Fruit fly (Drosophila melanogaster): Measurements from ENCODE around the gene shv.

Gene shv

DNA sequence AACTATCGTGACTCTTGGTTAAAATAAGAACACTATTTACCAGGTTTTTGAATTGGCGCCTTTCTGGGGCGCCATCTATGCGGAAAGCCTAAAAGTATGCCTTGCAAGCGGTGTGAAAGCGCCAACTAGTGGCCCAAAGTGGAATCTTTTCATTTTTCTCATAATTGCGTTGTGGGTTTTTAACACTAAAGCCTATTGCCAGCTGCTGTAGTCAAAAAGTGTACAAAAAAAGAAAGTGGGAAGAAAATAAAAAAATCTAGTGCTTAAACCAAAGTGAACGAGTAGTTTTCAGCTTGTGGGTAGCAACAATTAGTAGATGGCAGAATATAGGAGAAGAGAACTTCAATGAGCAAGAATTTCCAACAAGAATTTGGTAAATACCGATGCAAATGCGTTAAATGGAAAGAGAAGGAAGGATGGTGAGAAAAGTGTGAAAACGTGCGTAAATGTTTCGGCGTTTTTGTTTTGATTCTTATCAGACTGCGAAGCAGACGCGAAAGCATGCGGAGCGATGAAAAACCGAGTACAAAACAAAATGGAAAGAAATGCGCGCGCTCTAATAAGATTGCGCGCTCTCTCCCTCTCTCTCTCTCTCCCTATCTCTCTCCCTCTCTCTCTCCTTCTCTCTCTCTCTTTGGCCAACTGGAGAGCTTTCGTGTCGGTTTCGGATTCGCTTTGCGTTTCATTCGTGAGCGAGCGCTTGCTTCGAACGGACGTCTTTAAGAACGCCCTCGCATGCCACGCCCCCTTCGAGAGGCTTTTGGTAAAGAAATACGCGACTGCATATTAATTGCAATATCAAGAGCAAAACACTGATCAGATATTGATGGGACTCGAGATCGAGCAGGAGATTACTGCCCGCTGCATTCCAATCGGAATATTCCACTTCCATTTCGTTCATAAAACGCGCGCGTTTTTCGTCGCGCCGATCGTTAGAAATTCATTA, 37.5 kb downstream of the shv start:
- TF ChIP-seq Lpt (GFP tag; optimal IDR thresholded peaks at IDR 0.05) = peak; percentile 69
- TF ChIP-seq Hr4 (GFP tag; optimal IDR thresholded peaks at IDR 0.05) = peak; percentile 31
- TF ChIP-seq pdm3 (GFP tag; optimal IDR thresholded peaks at IDR 0.05) = peak; percentile 30
- peak; percentile 79 for TF ChIP-seq cyc (GFP tag; optimal IDR thresholded peaks at IDR 0.05)
- no peak for TF ChIP-seq fd59A (GFP tag; optimal IDR thresholded peaks at IDR 0.05)
- TF ChIP-seq OdsH (GFP tag; optimal IDR thresholded peaks at IDR 0.05) = peak; percentile 7
- TF ChIP-seq CG16779 (tag; optimal IDR thresholded peaks at IDR 0.05) = peak; percentile 75
- TF ChIP-seq dac (GFP tag; optimal IDR thresholded peaks at IDR 0.05) = peak; percentile 4
- TF ChIP-seq CG3919 (GFP tag; optimal IDR thresholded peaks at IDR 0.05) = peak; percentile 74
- TF ChIP-seq Smox (GFP tag; optimal IDR thresholded peaks at IDR 0.05) = peak; percentile 49
- TF ChIP-seq vri (GFP tag; optimal IDR thresholded peaks at IDR 0.05) = peak; percentile 86
- TF ChIP-seq CG4318 (GFP tag; optimal IDR thresholded peaks at IDR 0.05) = no peak
- TF ChIP-seq salr (GFP tag; optimal IDR thresholded peaks at IDR 0.05) = peak; percentile 41 to 42
- peak; percentile 64; the same call in 2 of the 3 replicates for TF ChIP-seq CG8119 (GFP tag; IDR thresholded peaks at IDR 0.05)
- peak; percentile 60; the same call in 1 of the 2 replicates for TF ChIP-seq CG11294 (GFP tag; IDR thresholded peaks at IDR 0.05)
- peak; percentile 83 for TF ChIP-seq svp (GFP tag)
- peak; percentile 73 for TF ChIP-seq topi (GFP tag; optimal IDR thresholded peaks at IDR 0.05)
- no peak; the same call in 1 of the 2 replicates for TF ChIP-seq Gug (GFP tag; IDR thresholded peaks at IDR 0.05)
- peak; percentile 50 for TF ChIP-seq Ets96B (tag; optimal IDR thresholded peaks at IDR 0.05)
- peak; percentile 52 for TF ChIP-seq CG32006 (GFP tag; optimal IDR thresholded peaks at IDR 0.05)
- TF ChIP-seq dsx (GFP tag; optimal IDR thresholded peaks at IDR 0.05; ENCODE audit: poor library complexity, severe bottlenecking) = peak; percentile 37
- peak; percentile 39 for TF ChIP-seq CG10631 (GFP tag; optimal IDR thresholded peaks at IDR 0.05)
- TF ChIP-seq Hr39 (GFP tag; optimal IDR thresholded peaks at IDR 0.05) = peak; percentile 74
- peak; percentile 30 for TF ChIP-seq CG6792 (GFP tag; optimal IDR thresholded peaks at IDR 0.05)
- peak; percentile 7 for TF ChIP-seq Sox15 (GFP tag; optimal IDR thresholded peaks at IDR 0.05)
- peak; percentile 25 for TF ChIP-seq CG10669 (GFP tag; optimal IDR thresholded peaks at IDR 0.05)
- peak; percentile 61 for TF ChIP-seq CG8632 (GFP tag; optimal IDR thresholded peaks at IDR 0.05)
- peak; percentile 65 for TF ChIP-seq eg (GFP tag; IDR thresholded peaks at IDR 0.05)
- TF ChIP-seq Sox102F (GFP tag; optimal IDR thresholded peaks at IDR 0.05) = peak; percentile 86
- peak; percentile 90 for TF ChIP-seq Eip78C (GFP tag)
- TF ChIP-seq achi (GFP tag; optimal IDR thresholded peaks at IDR 0.05) = peak; percentile 37
- peak; percentile 78 for TF ChIP-seq CG6854 (GFP tag; optimal IDR thresholded peaks at IDR 0.05)
- TF ChIP-seq fkh (GFP tag; optimal IDR thresholded peaks at IDR 0.05) = peak; percentile 39
- peak; percentile 62 for TF ChIP-seq esn (GFP tag; optimal IDR thresholded peaks at IDR 0.05)
- TF ChIP-seq CG11762 (GFP tag; optimal IDR thresholded peaks at IDR 0.05; ENCODE audit: insufficient read depth) = peak; percentile 24
- peak; percentile 39 for TF ChIP-seq CG34406 (GFP tag; optimal IDR thresholded peaks at IDR 0.05)
- peak; percentile 81 for TF ChIP-seq CG9139 (GFP tag; optimal IDR thresholded peaks at IDR 0.05)
- TF ChIP-seq CG1621 (tag; optimal IDR thresholded peaks at IDR 0.05) = peak; percentile 9
- peak; percentile 84 to 90 for TF ChIP-seq ss (GFP tag; optimal IDR thresholded peaks at IDR 0.05)
- peak; percentile 33 for TF ChIP-seq fd85E (GFP tag; optimal IDR thresholded peaks at IDR 0.05)
- TF ChIP-seq lz (GFP tag; optimal IDR thresholded peaks at IDR 0.05) = peak; percentile 56
- TF ChIP-seq CG11902 (GFP tag; optimal IDR thresholded peaks at IDR 0.05) = peak; percentile 40
- TF ChIP-seq CG7368 (GFP tag; optimal IDR thresholded peaks at IDR 0.05) = no peak
- peak; percentile 27 for TF ChIP-seq Blimp-1 (GFP tag; optimal IDR thresholded peaks at IDR 0.05)
- TF ChIP-seq Met (GFP tag; optimal IDR thresholded peaks at IDR 0.05) = peak; percentile 64
- peak; percentile 26 for TF ChIP-seq spab (GFP tag; optimal IDR thresholded peaks at IDR 0.05)
- TF ChIP-seq Eip75B (GFP tag; optimal IDR thresholded peaks at IDR 0.05) = peak; percentile 49
- no peak for TF ChIP-seq CG8319 (GFP tag; optimal IDR thresholded peaks at IDR 0.05)
- TF ChIP-seq CG6276 (GFP tag; optimal IDR thresholded peaks at IDR 0.05) = peak; percentile 77

Data from whole organism, prepupa.